Fruit fly (Drosophila melanogaster) S2 (cell line): Measurements from ENCODE around the gene Lip4.

Source experiments
- CG8478 ChIP-seq: fragments of >200 bp; optimal IDR thresholded peaks from 2 replicates; lab custom pipeline; 2018
- CTCF ChIP-seq, 2 experiments: fragments of >200 bp; optimal IDR thresholded peaks; 2 replicates each; lab custom pipeline; 2018

- TF ChIP-seq CTCF (optimal IDR thresholded peaks at IDR 0.05; lab: Kevin White, UChicago) = no peak
- TF ChIP-seq CG8478 (lab: Kevin White, UChicago) = no peak
These were observed 26.3 kb downstream of the Lip4 start for dm6 chr2L:10553692-10554091.
